Worm (Caenorhabditis elegans) whole organism, mixed stage, embryonic: ENCODE measurements around the gene F19H8.2.

Experiments
- ceh-43 ChIP-seq: fragments of 200-800 bp; sonication (Bioruptor generic); optimal IDR thresholded peaks from 2 replicates; lab custom pipeline; 2018; ENCODE audit warnings: mild to moderate bottlenecking, missing genetic modification characterization, moderate library complexity, missing compliant biosample characterization
- cnd-1 ChIP-seq: fragments of 200-800 bp; sonication (Bioruptor generic); optimal IDR thresholded peaks from 2 replicates; lab custom pipeline; 2018; ENCODE audit warnings: mild to moderate bottlenecking, missing genetic modification characterization, missing compliant biosample characterization
- drap-1 ChIP-seq: fragments of 200-800 bp; sonication (Bioruptor generic); optimal IDR thresholded peaks from 3 replicates; lab custom pipeline; 2018; ENCODE audit warnings: mild to moderate bottlenecking, missing genetic modification characterization, missing compliant biosample characterization
- lin-13 ChIP-seq: fragments of 150-350 bp; optimal IDR thresholded peaks from 2 replicates; lab custom pipeline; 2014; ENCODE audit warnings: missing biosample characterization, missing genetic modification characterization
- lin-32 ChIP-seq: fragments of 200-800 bp; sonication (Bioruptor generic); optimal IDR thresholded peaks from 2 replicates; lab custom pipeline; 2018; ENCODE audit warnings: mild to moderate bottlenecking, missing genetic modification characterization, missing compliant biosample characterization
- mab-5 ChIP-seq: fragments of 150-350 bp; optimal IDR thresholded peaks from 2 replicates; lab custom pipeline; 2014; ENCODE audit warnings: missing biosample characterization, missing genetic modification characterization
- pha-4 ChIP-seq: fragments of 150-350 bp; optimal IDR thresholded peaks from 2 replicates; lab custom pipeline; 2018; ENCODE audit warnings: missing biosample characterization, missing genetic modification reagents, missing genetic modification characterization
- ztf-11 ChIP-seq: fragments of 150-350 bp; optimal IDR thresholded peaks from 2 replicates; lab custom pipeline; 2014; ENCODE audit warnings: missing biosample characterization, missing genetic modification characterization

DNA sequence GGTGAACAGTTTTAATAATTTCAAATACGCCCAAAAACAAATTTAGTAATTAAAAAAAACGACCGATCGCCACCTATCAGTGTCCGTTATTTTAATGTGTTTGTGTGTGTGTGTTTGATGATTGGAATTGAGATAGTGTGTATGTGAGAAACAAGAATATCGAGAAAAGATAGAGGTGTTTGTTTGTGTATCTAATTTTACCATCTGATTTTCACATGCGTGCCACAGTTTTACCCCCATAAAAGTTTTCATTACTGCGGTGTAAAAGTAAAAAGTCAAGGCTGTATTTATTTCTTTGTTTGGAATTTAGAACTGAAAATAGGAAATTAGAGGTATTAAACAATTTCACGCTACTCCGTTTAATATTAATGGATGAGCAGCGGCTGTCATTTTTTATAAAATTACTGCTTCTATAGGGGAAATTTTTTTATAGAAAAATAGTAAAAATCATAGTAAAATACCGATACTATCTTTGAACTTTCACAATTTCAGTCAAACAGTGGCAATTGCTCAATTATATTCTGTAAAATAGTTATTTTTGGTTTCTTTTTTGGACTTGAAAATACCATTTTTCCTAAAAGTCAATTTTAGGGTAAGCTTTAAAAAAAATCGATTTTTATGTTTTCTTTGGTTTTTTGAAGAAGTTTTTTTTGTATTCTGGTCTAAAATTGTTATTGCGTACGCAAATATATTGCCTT, 5.6 kb downstream of the F19H8.2 start:
- TF ChIP-seq ztf-11 (tag; lab: Kevin White, UChicago) (no peak), lin-13 (no peak), ceh-43 (GFP tag; lab: Kevin White, UChicago) (no peak), lin-32 (GFP tag; lab: Kevin White, UChicago) (no peak), pha-4 (tag; lab: Kevin White, UChicago) (no peak), cnd-1 (tag; lab: Kevin White, UChicago) (no peak), mab-5 (tag; lab: Kevin White, UChicago) (no peak), drap-1 (GFP tag; lab: Kevin White, UChicago) (no peak)
